Fruit fly (Drosophila melanogaster) whole organism, prepupa: Measurements from ENCODE around the gene Gen.

Source experiments
- Blimp-1 ChIP-seq: fragments of 200-800 bp; sonication (Bioruptor generic); optimal IDR thresholded peaks from 3 replicates; lab custom pipeline; 2017; ENCODE audit warnings: missing biosample characterization, missing genetic modification characterization, mild to moderate bottlenecking, moderate library complexity, missing genetic modification reagents
- CG10631 ChIP-seq: fragments of 200-800 bp; sonication (Bioruptor generic); optimal IDR thresholded peaks from 2 replicates; lab custom pipeline; 2016; ENCODE audit warnings: missing biosample characterization, missing genetic modification characterization
- CG11294 ChIP-seq: fragments of 200-800 bp; sonication (Bioruptor generic); IDR thresholded peaks from 2 replicates; pipeline ENCODE4 v1.3.6; 2022; ENCODE audit warnings: missing biosample characterization, missing genetic modification characterization
- CG11762 ChIP-seq: fragments of 200-800 bp; sonication (Bioruptor generic); optimal IDR thresholded peaks from 3 replicates; lab custom pipeline; 2016; ENCODE audit warnings: missing biosample characterization, missing genetic modification characterization; ENCODE audit not compliant: insufficient read depth
- CG15336 ChIP-seq: fragments of 200-800 bp; sonication (Bioruptor generic); IDR thresholded peaks from 2 replicates; pipeline ENCODE4 v1.3.6; 2022; ENCODE audit warnings: missing biosample characterization, missing genetic modification characterization
- CG1621 ChIP-seq: fragments of 200-800 bp; sonication (Bioruptor generic); optimal IDR thresholded peaks from 3 replicates; lab custom pipeline; 2018; ENCODE audit warnings: missing biosample characterization, mild to moderate bottlenecking, missing genetic modification characterization
- CG16779 ChIP-seq: fragments of 200-800 bp; sonication (Bioruptor generic); optimal IDR thresholded peaks from 3 replicates; lab custom pipeline; 2017; ENCODE audit warnings: missing biosample characterization, mild to moderate bottlenecking, missing genetic modification characterization
- CG3032 ChIP-seq: fragments of 200-800 bp; optimal IDR thresholded peaks from 2 replicates; lab custom pipeline; 2019; ENCODE audit warnings: missing biosample characterization, mild to moderate bottlenecking, missing genetic modification characterization, moderate library complexity
- CG31627 ChIP-seq: fragments of 200-800 bp; sonication (Bioruptor generic); optimal IDR thresholded peaks from 3 replicates; lab custom pipeline; 2016; ENCODE audit warnings: missing biosample characterization, missing genetic modification characterization
- CG32006 ChIP-seq: fragments of 200-800 bp; sonication (Bioruptor generic); optimal IDR thresholded peaks from 3 replicates; lab custom pipeline; 2017; ENCODE audit warnings: missing biosample characterization, mild to moderate bottlenecking, missing genetic modification characterization
- CG34406 ChIP-seq: fragments of 200-800 bp; sonication (Bioruptor generic); optimal IDR thresholded peaks from 3 replicates; lab custom pipeline; 2016; ENCODE audit warnings: missing biosample characterization, missing genetic modification characterization
- CG4318 ChIP-seq: fragments of 200-800 bp; sonication (Bioruptor generic); optimal IDR thresholded peaks from 3 replicates; lab custom pipeline; 2017; ENCODE audit warnings: missing biosample characterization, mild to moderate bottlenecking, missing genetic modification characterization
- CG6163 ChIP-seq: fragments of 200-800 bp; sonication (Bioruptor generic); IDR thresholded peaks from 3 replicates; pipeline ENCODE4 v1.3.6; 2022; ENCODE audit warnings: missing biosample characterization, missing genetic modification characterization
- CG6276 ChIP-seq: fragments of 200-800 bp; sonication (Bioruptor generic); optimal IDR thresholded peaks from 2 replicates; lab custom pipeline; 2017; ENCODE audit warnings: missing biosample characterization, mild to moderate bottlenecking, missing genetic modification characterization
- CG6792 ChIP-seq: fragments of 200-800 bp; sonication (Bioruptor generic); optimal IDR thresholded peaks from 3 replicates; lab custom pipeline; 2016; ENCODE audit warnings: missing biosample characterization, missing genetic modification characterization
- CG6808 ChIP-seq: fragments of 200-800 bp; sonication (Bioruptor generic); optimal IDR thresholded peaks from 3 replicates; lab custom pipeline; 2017; ENCODE audit warnings: missing biosample characterization, missing genetic modification characterization, mild to moderate bottlenecking, moderate library complexity, missing genetic modification reagents
- CG6854 ChIP-seq: fragments of 200-800 bp; sonication (Bioruptor generic); optimal IDR thresholded peaks from 2 replicates; lab custom pipeline; 2017; ENCODE audit warnings: missing biosample characterization, mild to moderate bottlenecking, missing genetic modification characterization
- CG8119 ChIP-seq: fragments of 200-800 bp; sonication (Bioruptor generic); IDR thresholded peaks from 3 replicates; pipeline ENCODE4 v1.3.6; 2022; ENCODE audit warnings: missing biosample characterization, missing genetic modification characterization
- CG8319 ChIP-seq: fragments of 200-800 bp; sonication (Bioruptor generic); optimal IDR thresholded peaks from 3 replicates; lab custom pipeline; 2016; ENCODE audit warnings: missing biosample characterization, missing genetic modification characterization
- CG9139 ChIP-seq: fragments of 200-800 bp; sonication (Bioruptor generic); optimal IDR thresholded peaks from 3 replicates; lab custom pipeline; 2017; ENCODE audit warnings: missing biosample characterization, mild to moderate bottlenecking, missing genetic modification characterization
- Eip75B ChIP-seq: fragments of 200-800 bp; sonication (Bioruptor generic); optimal IDR thresholded peaks from 3 replicates; lab custom pipeline; 2016; ENCODE audit warnings: missing biosample characterization, missing genetic modification characterization
- Eip93F ChIP-seq: fragments of 200-800 bp; sonication (Bioruptor generic); optimal IDR thresholded peaks from 2 replicates; lab custom pipeline; 2016; ENCODE audit warnings: missing biosample characterization, mild to moderate bottlenecking, missing genetic modification characterization
- Ets21C ChIP-seq: fragments of 200-800 bp; sonication (Bioruptor generic); optimal IDR thresholded peaks from 3 replicates; lab custom pipeline; 2016; ENCODE audit warnings: missing biosample characterization, missing genetic modification characterization
- Ets96B ChIP-seq: fragments of 200-800 bp; optimal IDR thresholded peaks from 2 replicates; lab custom pipeline; 2019; ENCODE audit warnings: missing biosample characterization, mild to moderate bottlenecking, missing genetic modification characterization, moderate library complexity
- Gug ChIP-seq: fragments of 200-800 bp; sonication (Bioruptor generic); IDR thresholded peaks from 2 replicates; pipeline ENCODE4 v1.3.6; 2022; ENCODE audit warnings: missing biosample characterization, missing genetic modification characterization
- Hr38 ChIP-seq: sonication (Bioruptor generic); optimal IDR thresholded peaks from 2 replicates; lab custom pipeline; 2016; ENCODE audit warnings: missing biosample characterization, missing genetic modification characterization
- Hr39 ChIP-seq: fragments of 200-800 bp; sonication (Bioruptor generic); optimal IDR thresholded peaks from 2 replicates; lab custom pipeline; 2016; ENCODE audit warnings: missing biosample characterization, missing genetic modification characterization
- Hr4 ChIP-seq: fragments of 200-800 bp; sonication (Bioruptor generic); optimal IDR thresholded peaks from 3 replicates; lab custom pipeline; 2016; ENCODE audit warnings: missing biosample characterization, missing genetic modification characterization
- Lpt ChIP-seq: fragments of 200-800 bp; sonication (Bioruptor generic); optimal IDR thresholded peaks from 3 replicates; lab custom pipeline; 2016; ENCODE audit warnings: missing biosample characterization, missing genetic modification characterization
- Met ChIP-seq: fragments of 200-800 bp; sonication (Bioruptor generic); optimal IDR thresholded peaks from 3 replicates; lab custom pipeline; 2016; ENCODE audit warnings: missing biosample characterization, missing genetic modification characterization
- OdsH ChIP-seq: fragments of 200-800 bp; sonication (Bioruptor generic); optimal IDR thresholded peaks from 3 replicates; lab custom pipeline; 2016; ENCODE audit warnings: missing biosample characterization, missing genetic modification characterization
- Smox ChIP-seq: fragments of 200-800 bp; sonication (Bioruptor generic); optimal IDR thresholded peaks from 3 replicates; lab custom pipeline; 2016; ENCODE audit warnings: missing biosample characterization, missing genetic modification characterization
- Sox102F ChIP-seq: fragments of 200-800 bp; sonication (Bioruptor generic); optimal IDR thresholded peaks from 2 replicates; lab custom pipeline; 2016; ENCODE audit warnings: missing biosample characterization, mild to moderate bottlenecking, missing genetic modification characterization
- Sox14 ChIP-seq: fragments of 200-800 bp; sonication (Bioruptor generic); optimal IDR thresholded peaks from 3 replicates; lab custom pipeline; 2016; ENCODE audit warnings: missing biosample characterization, missing genetic modification characterization
- Sox15 ChIP-seq: fragments of 200-800 bp; sonication (Bioruptor generic); optimal IDR thresholded peaks from 3 replicates; lab custom pipeline; 2016; ENCODE audit warnings: missing biosample characterization, missing genetic modification characterization
- achi ChIP-seq: fragments of 200-800 bp; sonication (Bioruptor generic); optimal IDR thresholded peaks from 3 replicates; lab custom pipeline; 2016; ENCODE audit warnings: missing biosample characterization, missing genetic modification characterization
- acj6 ChIP-seq: fragments of 200-800 bp; sonication (Bioruptor generic); optimal IDR thresholded peaks from 3 replicates; lab custom pipeline; 2016; ENCODE audit warnings: missing biosample characterization, missing genetic modification characterization
- cyc ChIP-seq: fragments of 200-800 bp; sonication (Bioruptor generic); optimal IDR thresholded peaks from 3 replicates; lab custom pipeline; 2016; ENCODE audit warnings: missing biosample characterization, missing genetic modification characterization
- dac ChIP-seq: fragments of 200-800 bp; sonication (Bioruptor generic); optimal IDR thresholded peaks from 2 replicates; lab custom pipeline; 2017; ENCODE audit warnings: missing biosample characterization, mild to moderate bottlenecking, missing genetic modification characterization
- eg ChIP-seq: fragments of 200-800 bp; sonication (Bioruptor generic); IDR thresholded peaks from 3 replicates; pipeline ENCODE4 v1.3.6; 2022; ENCODE audit warnings: missing biosample characterization, missing genetic modification characterization
- esn ChIP-seq: fragments of 200-800 bp; sonication (Bioruptor generic); optimal IDR thresholded peaks from 2 replicates; lab custom pipeline; 2016; ENCODE audit warnings: missing biosample characterization, mild to moderate bottlenecking, missing genetic modification characterization, moderate library complexity
- fd59A ChIP-seq: fragments of 200-800 bp; sonication (Bioruptor generic); optimal IDR thresholded peaks from 2 replicates; lab custom pipeline; 2017; ENCODE audit warnings: missing biosample characterization, mild to moderate bottlenecking, missing genetic modification characterization, missing genetic modification reagents
- fd85E ChIP-seq: fragments of 200-800 bp; sonication (Bioruptor generic); optimal IDR thresholded peaks from 3 replicates; lab custom pipeline; 2016; ENCODE audit warnings: missing biosample characterization, missing genetic modification characterization
- fkh ChIP-seq: fragments of 200-800 bp; sonication (Bioruptor generic); optimal IDR thresholded peaks from 3 replicates; lab custom pipeline; 2017; ENCODE audit warnings: missing biosample characterization, mild to moderate bottlenecking, missing genetic modification characterization, moderate library complexity
- lz ChIP-seq: fragments of 200-800 bp; sonication (Bioruptor generic); optimal IDR thresholded peaks from 3 replicates; lab custom pipeline; 2016; ENCODE audit warnings: missing biosample characterization, missing genetic modification characterization
- net ChIP-seq: fragments of 200-800 bp; sonication (Bioruptor generic); optimal IDR thresholded peaks from 3 replicates; lab custom pipeline; 2016; ENCODE audit warnings: missing biosample characterization, missing genetic modification characterization
- pdm3 ChIP-seq: fragments of 200-800 bp; sonication (Bioruptor generic); optimal IDR thresholded peaks from 3 replicates; lab custom pipeline; 2016; ENCODE audit warnings: missing biosample characterization, missing genetic modification characterization
- salr ChIP-seq, 2 experiments: fragments of 200-800 bp; sonication (Bioruptor generic); optimal IDR thresholded peaks; 3 replicates each; lab custom pipeline; 2016 to 2018; ENCODE audit warnings: missing biosample characterization in 2 of 2, missing genetic modification characterization in 2 of 2, mild to moderate bottlenecking in 1 of 2
- spab ChIP-seq: fragments of 200-800 bp; sonication (Bioruptor generic); optimal IDR thresholded peaks from 2 replicates; lab custom pipeline; 2017; ENCODE audit warnings: missing biosample characterization, mild to moderate bottlenecking, missing genetic modification characterization, missing genetic modification reagents
- ss ChIP-seq, 2 experiments: fragments of 200-800 bp; sonication (Bioruptor generic); optimal IDR thresholded peaks; 2 replicates in 1 of 2; 3 replicates in 1 of 2; lab custom pipeline; 2017 to 2018; ENCODE audit warnings: mild to moderate bottlenecking in 2 of 2, missing biosample characterization in 2 of 2, missing genetic modification characterization in 2 of 2, moderate library complexity in 1 of 2
- svp ChIP-seq: fragments of 200-800 bp; sonication (Bioruptor generic); peaks from one replicate; lab custom pipeline; 2016; ENCODE audit warnings: missing biosample characterization, missing genetic modification characterization
- topi ChIP-seq: fragments of 200-800 bp; sonication (Bioruptor generic); optimal IDR thresholded peaks from 3 replicates; lab custom pipeline; 2016; ENCODE audit warnings: missing biosample characterization, missing genetic modification characterization
- vri ChIP-seq: fragments of 200-800 bp; sonication (Bioruptor generic); optimal IDR thresholded peaks from 3 replicates; lab custom pipeline; 2016; ENCODE audit warnings: missing biosample characterization, mild to moderate bottlenecking, missing genetic modification characterization

Gen gene

DNA sequence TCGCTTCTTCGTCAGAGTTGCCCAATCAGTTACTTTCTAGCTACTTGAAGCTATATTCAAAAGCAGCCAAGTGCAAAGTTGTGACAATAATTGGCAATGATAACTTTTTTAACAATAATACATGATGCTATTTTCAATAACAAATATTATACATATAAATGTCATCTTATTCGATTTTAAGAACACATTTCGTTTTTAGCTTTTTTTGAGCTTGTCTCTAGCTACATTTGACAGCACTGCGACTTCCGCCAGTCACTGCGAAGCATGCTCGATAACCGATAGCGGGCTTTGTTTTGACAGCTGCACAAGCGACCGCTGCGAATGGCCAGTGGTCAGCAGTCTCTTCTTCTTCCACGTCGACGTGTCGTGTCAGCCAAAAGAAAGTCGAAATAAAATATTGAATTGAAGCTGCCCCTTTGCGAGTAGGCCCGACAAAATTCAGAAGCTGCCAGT, at the start of gene Gen, which contains the start of gene Srp54k:
TSS of gene Gen (minus strand) at position 23 of the 453 bp plus-strand sequence.
TSS of gene Srp54k (plus strand) at position 325 of the 453 bp plus-strand sequence.
- no peak for TF ChIP-seq CG8119 (GFP tag; lab: Robert Waterston, UW)
- no peak for TF ChIP-seq Hr4 (GFP tag; lab: Kevin White, UChicago)
- peak; percentile 15 for TF ChIP-seq CG3032 (tag; lab: Kevin White, UChicago)
- 0 out of 2 replicates have a peak, but pooled peaks have one; percentile 20 for TF ChIP-seq Gug (GFP tag; lab: Robert Waterston, UW)
- peak; percentile 58 for TF ChIP-seq lz (GFP tag; lab: Kevin White, UChicago)
- no peak for TF ChIP-seq CG6276
- no peak for TF ChIP-seq cyc
- TF ChIP-seq achi (GFP tag; lab: Kevin White, UChicago) = peak; percentile 100
- no peak for TF ChIP-seq fkh (GFP tag; lab: Kevin White, UChicago)
- TF ChIP-seq Blimp-1 = no peak
- no peak for TF ChIP-seq Smox (GFP tag; lab: Kevin White, UChicago)
- TF ChIP-seq CG32006 = no peak
- TF ChIP-seq CG34406 = no peak
- no peak for TF ChIP-seq acj6 (GFP tag; lab: Kevin White, UChicago)
- no peak for TF ChIP-seq CG11294 (GFP tag; lab: Robert Waterston, UW)
- TF ChIP-seq OdsH = no peak
- no peak for TF ChIP-seq CG6792 (GFP tag; lab: Kevin White, UChicago)
- TF ChIP-seq Sox102F (GFP tag; lab: Kevin White, UChicago) = no peak
- no peak for TF ChIP-seq ss (GFP tag; optimal IDR thresholded peaks at IDR 0.05; lab: Kevin White, UChicago)
- 0 out of 3 replicates have a peak, but pooled peaks have one; percentile 22 for TF ChIP-seq CG6163 (GFP tag; lab: Robert Waterston, UW)
- peak; percentile 41 for TF ChIP-seq CG31627 (GFP tag; lab: Kevin White, UChicago)
- TF ChIP-seq dac (GFP tag; lab: Kevin White, UChicago) = no peak
- TF ChIP-seq topi (GFP tag; lab: Kevin White, UChicago) = no peak
- no peak for TF ChIP-seq CG16779
- TF ChIP-seq CG15336 (GFP tag; lab: Robert Waterston, UW) = no peak
- no peak for TF ChIP-seq eg (GFP tag; lab: Robert Waterston, UW)
- TF ChIP-seq Ets96B = no peak
- no peak for TF ChIP-seq vri
- no peak for TF ChIP-seq fd85E (GFP tag; lab: Kevin White, UChicago)
- no peak for TF ChIP-seq net (GFP tag; lab: Kevin White, UChicago)
- TF ChIP-seq salr (GFP tag; optimal IDR thresholded peaks at IDR 0.05; lab: Kevin White, UChicago) = no peak
- TF ChIP-seq CG10631 (GFP tag; lab: Kevin White, UChicago) = no peak
- TF ChIP-seq CG6808 (GFP tag; lab: Kevin White, UChicago) = no peak
- no peak for TF ChIP-seq Eip93F (GFP tag; lab: Kevin White, UChicago)
- no peak for TF ChIP-seq Hr39 (GFP tag; lab: Kevin White, UChicago)
- TF ChIP-seq pdm3 (GFP tag; lab: Kevin White, UChicago) = no peak
- TF ChIP-seq Ets21C = no peak
- TF ChIP-seq Met = no peak
- no peak for TF ChIP-seq CG9139 (GFP tag; lab: Kevin White, UChicago)
- no peak for TF ChIP-seq CG8319 (GFP tag; lab: Kevin White, UChicago)
- no peak for TF ChIP-seq CG4318 (GFP tag; lab: Kevin White, UChicago)
- TF ChIP-seq CG11762 (GFP tag; lab: Kevin White, UChicago) = no peak
- TF ChIP-seq CG6854 (GFP tag; lab: Kevin White, UChicago) = peak; percentile 9
- no peak for TF ChIP-seq Hr38
- no peak for TF ChIP-seq CG1621
- TF ChIP-seq esn (GFP tag; lab: Kevin White, UChicago) = peak; percentile 54
- TF ChIP-seq fd59A (GFP tag; lab: Kevin White, UChicago) = no peak
- TF ChIP-seq spab = no peak
- TF ChIP-seq Lpt (GFP tag; lab: Kevin White, UChicago) = no peak
- no peak for TF ChIP-seq Sox14 (GFP tag; lab: Kevin White, UChicago)
- no peak for TF ChIP-seq Sox15
- TF ChIP-seq svp (GFP tag; lab: Kevin White, UChicago) = no peak
- no peak for TF ChIP-seq Eip75B (GFP tag; lab: Kevin White, UChicago)
